Worm (Caenorhabditis elegans) whole organism, late embryonic: Measurements from ENCODE around the gene Y43F8B.20.

Source experiments
- fkh-10 ChIP-seq: fragments of 150-350 bp; optimal IDR thresholded peaks from 2 replicates; lab custom pipeline; 2014; ENCODE audit warnings: missing biosample characterization, missing genetic modification reagents, missing genetic modification characterization
- hlh-30 ChIP-seq: sonication (generic microtip); optimal IDR thresholded peaks from 2 replicates; lab custom pipeline; 2017; ENCODE audit warnings: antibody characterized with exemption, missing genetic modification characterization, missing compliant biosample characterization; ENCODE audit not compliant: insufficient read depth
- nfya-1 ChIP-seq: sonication (generic microtip); optimal IDR thresholded peaks from 2 replicates; lab custom pipeline; 2017; ENCODE audit warnings: missing genetic modification characterization, mild to moderate bottlenecking, missing compliant biosample characterization, antibody characterized with exemption, moderate library complexity
- nhr-11 ChIP-seq: fragments of 150-350 bp; optimal IDR thresholded peaks from 2 replicates; lab custom pipeline; 2014; ENCODE audit warnings: missing biosample characterization, missing genetic modification characterization
- pag-3 ChIP-seq: sonication (generic microtip); optimal IDR thresholded peaks from 2 replicates; lab custom pipeline; 2016; ENCODE audit warnings: missing compliant biosample characterization, missing genetic modification characterization, borderline replicate concordance
- pax-1 ChIP-seq: fragments of 150-350 bp; optimal IDR thresholded peaks from 2 replicates; lab custom pipeline; 2014; ENCODE audit warnings: missing biosample characterization, missing genetic modification characterization
- pqm-1 ChIP-seq: sonication (generic microtip); optimal IDR thresholded peaks from 2 replicates; lab custom pipeline; 2016; ENCODE audit warnings: missing genetic modification characterization, missing compliant biosample characterization
- sox-4 ChIP-seq: sonication (generic microtip); optimal IDR thresholded peaks from 2 replicates; lab custom pipeline; 2017; ENCODE audit warnings: mild to moderate bottlenecking, missing genetic modification characterization, inconsistent platforms, missing compliant biosample characterization
- unc-55 ChIP-seq: sonication (generic microtip); optimal IDR thresholded peaks from 2 replicates; lab custom pipeline; 2017; ENCODE audit warnings: missing biosample characterization, missing genetic modification reagents, missing genetic modification characterization

DNA sequence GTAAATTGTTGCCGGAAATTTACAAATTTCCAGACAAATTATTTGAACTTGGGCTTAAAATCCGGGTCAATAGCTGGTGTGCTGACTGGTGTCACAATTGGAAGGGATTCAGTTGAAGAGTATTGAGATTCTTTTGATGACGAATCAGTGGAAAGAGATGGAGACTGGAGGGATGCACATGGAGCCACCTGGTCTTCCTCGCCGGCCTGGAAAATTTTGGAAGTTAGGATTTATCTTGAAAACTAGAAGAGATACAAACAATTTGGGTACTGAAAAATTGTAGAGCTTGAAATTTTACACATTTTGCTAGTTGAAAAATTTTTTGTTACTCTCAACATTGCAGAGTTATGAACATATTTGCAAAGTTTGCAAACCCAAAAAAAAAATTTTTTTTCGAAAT lies 29.5 kb downstream of the Y43F8B.20 start:
- TF ChIP-seq nfya-1 (no peak), fkh-10 (GFP tag; lab: Kevin White, UChicago) (no peak), pqm-1 (tag; lab: Kevin White, UChicago) (no peak), pax-1 (tag; lab: Kevin White, UChicago) (no peak), unc-55 (GFP tag; lab: Kevin White, UChicago) (no peak), pag-3 (no peak), nhr-11 (no peak), sox-4 (tag; lab: Kevin White, UChicago) (no peak), hlh-30 (tag; lab: Kevin White, UChicago) (no peak)
